Worm (Caenorhabditis elegans): Measurements from ENCODE around the gene rfk-1.

Gene rfk-1

DNA sequence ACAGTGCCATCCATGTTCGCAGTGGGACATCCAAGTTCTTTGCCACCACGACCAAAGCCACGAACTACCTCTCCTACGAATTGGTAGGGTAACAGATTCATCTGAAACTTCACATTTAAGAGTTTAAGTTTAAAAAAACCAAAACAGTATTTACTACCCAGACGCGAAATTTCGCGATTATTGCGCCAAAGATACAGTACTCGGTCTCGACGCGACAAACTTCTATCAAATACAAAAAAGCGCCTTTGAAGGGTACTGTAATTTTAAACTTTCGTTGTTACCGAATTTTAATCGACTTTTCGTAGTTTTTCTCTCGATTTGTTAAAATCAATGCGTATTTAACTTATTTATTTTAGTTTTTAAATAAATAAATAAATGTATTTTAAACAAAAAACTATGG, at the start of gene rfk-1:
rfk-1 (minus strand) TSS at position 101 of the 400 bp plus-strand sequence.
- TF ChIP-seq cnd-1 (tag; optimal IDR thresholded peaks at IDR 0.05) (no peak), nhr-237 (tag; optimal IDR thresholded peaks at IDR 0.05) (no peak), unc-120 (tag; optimal IDR thresholded peaks at IDR 0.05; ENCODE audit: poor library complexity, severe bottlenecking) (no peak), snpc-4 (tag; optimal IDR thresholded peaks at IDR 0.05) (no peak), mls-2 (tag; optimal IDR thresholded peaks at IDR 0.05) (no peak), ceh-43 (GFP tag; optimal IDR thresholded peaks at IDR 0.05) (no peak), lin-32 (GFP tag; optimal IDR thresholded peaks at IDR 0.05) (no peak)

DNA sequence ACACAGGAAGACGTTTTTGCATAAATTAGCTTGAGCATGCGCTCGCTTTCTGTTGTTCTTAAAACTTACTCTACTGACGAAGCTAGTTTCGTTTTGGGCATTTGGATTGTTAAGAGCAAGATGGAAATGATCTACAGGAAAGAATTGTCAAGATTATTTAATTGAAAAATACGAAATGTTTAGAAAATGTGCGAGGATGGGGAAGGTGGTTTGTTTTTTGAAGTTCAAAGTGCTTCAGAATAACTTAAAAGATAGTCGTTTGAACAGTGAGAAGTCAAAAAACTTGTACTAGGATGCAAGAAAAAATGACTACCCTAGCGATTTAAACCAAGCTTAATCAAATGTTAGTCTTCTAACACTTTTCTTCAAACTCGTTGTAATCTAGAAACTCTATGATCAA, 47.9 kb upstream of the rfk-1 start, which contains the start of gene srb-17:
srb-17 (minus strand) TSS at position 101 of the 400 bp plus-strand sequence.
- no peak for TF ChIP-seq mep-1 (tag; optimal IDR thresholded peaks at IDR 0.05)
- no peak for TF ChIP-seq blmp-1 (tag; optimal IDR thresholded peaks at IDR 0.05)
- TF ChIP-seq unc-62 (GFP tag; optimal IDR thresholded peaks at IDR 0.05), result no peak
- no peak for TF ChIP-seq tbx-8 (GFP tag; optimal IDR thresholded peaks at IDR 0.05)
- no peak for TF ChIP-seq nhr-2 (tag; optimal IDR thresholded peaks at IDR 0.05)
- no peak for TF ChIP-seq ztf-11 (tag; optimal IDR thresholded peaks at IDR 0.05)
- TF ChIP-seq ham-2 (GFP tag; optimal IDR thresholded peaks at IDR 0.05), result no peak
- no peak for TF ChIP-seq sem-2 (GFP tag; optimal IDR thresholded peaks at IDR 0.05)

DNA sequence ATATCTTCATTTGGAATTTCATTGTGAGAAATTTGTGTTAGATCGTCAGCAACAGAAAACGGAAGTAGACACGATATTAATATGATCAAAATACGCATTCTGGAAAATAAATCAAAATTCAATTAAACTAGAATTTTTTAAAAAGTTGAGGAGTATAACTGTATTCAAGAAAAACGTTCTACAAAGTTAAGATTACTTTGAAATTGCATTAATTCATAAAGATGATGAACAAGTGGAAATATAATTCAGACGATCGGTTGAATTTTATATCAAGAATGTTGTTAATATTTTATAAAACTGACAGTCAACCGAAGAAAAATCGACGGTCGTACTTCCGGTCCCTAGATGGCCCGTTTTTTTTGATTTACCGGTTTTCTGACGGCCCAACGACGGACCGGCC, 43.7 kb upstream of the rfk-1 start, which contains the start of gene F01D4.8:
F01D4.8 (minus strand) TSS at position 101 of the 400 bp plus-strand sequence.
- no peak for TF ChIP-seq ces-1 (GFP tag; optimal IDR thresholded peaks at IDR 0.05)
- no peak for TF ChIP-seq sptf-1 (tag; optimal IDR thresholded peaks at IDR 0.05)
- TF ChIP-seq unc-39 (tag; optimal IDR thresholded peaks at IDR 0.05), result no peak
- TF ChIP-seq nhr-2 (tag; optimal IDR thresholded peaks at IDR 0.05), result no peak
- no peak for TF ChIP-seq nhr-12 (tag; optimal IDR thresholded peaks at IDR 0.05)
- no peak for TF ChIP-seq zip-8 (tag; optimal IDR thresholded peaks at IDR 0.05)
- TF ChIP-seq ztf-11 (tag; optimal IDR thresholded peaks at IDR 0.05), result no peak
- TF ChIP-seq ham-2 (GFP tag; optimal IDR thresholded peaks at IDR 0.05), result no peak

DNA sequence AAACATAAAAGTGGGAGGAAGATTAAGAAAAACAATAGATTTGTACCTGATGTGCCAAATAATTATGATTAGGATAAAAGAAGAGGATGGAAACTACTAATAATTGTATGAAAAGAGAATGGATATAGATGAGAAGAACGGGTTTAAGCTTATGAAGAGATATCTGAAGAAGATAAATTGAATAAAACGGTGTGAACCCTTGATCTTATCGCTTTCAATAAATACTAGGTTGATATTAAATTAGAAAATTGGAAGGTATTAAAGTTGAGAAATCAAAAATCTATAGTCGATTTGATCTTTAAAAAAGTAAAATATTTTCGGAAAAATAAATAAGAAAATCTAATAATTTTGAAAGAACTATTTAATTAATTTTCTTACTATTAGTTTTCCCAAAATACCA, 40.5 kb upstream of the rfk-1 start, which contains the start of gene F13B12.4:
F13B12.4 (minus strand) TSS at position 101 of the 400 bp plus-strand sequence.
- TF ChIP-seq ces-1 (GFP tag; optimal IDR thresholded peaks at IDR 0.05), result no peak
- no peak for TF ChIP-seq flh-1 (GFP tag; optimal IDR thresholded peaks at IDR 0.05)
- no peak for TF ChIP-seq elt-1 (tag; optimal IDR thresholded peaks at IDR 0.05; ENCODE audit: borderline replicate concordance, insufficient read depth)
- no peak for TF ChIP-seq hlh-1 (tag; optimal IDR thresholded peaks at IDR 0.05)

DNA sequence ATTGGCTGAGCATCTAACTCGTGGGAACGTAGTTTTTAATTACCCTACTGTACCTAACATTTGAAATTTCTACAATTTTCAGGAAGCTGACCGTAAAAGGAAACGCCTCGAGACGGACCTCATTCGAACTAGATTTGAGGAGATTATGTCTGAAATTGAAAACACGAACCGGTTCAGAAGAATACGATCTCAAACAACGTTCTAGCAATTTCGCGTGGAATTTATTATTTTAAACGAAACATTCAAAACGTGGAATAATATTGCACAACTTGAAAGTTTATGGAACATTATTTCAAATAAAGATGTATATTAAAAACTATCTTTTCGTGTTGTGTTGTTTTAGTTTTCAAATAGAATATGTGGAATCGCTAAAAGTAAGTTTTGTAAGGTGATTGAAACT, 34.2 kb upstream of the rfk-1 start, which contains the start of gene F13B12.7:
F13B12.7 (plus strand) TSS at position 301 of the 400 bp plus-strand sequence.
- TF ChIP-seq sem-2 (GFP tag; optimal IDR thresholded peaks at IDR 0.05) (no peak), nhr-237 (tag; optimal IDR thresholded peaks at IDR 0.05) (no peak), cnd-1 (tag; optimal IDR thresholded peaks at IDR 0.05) (no peak), mep-1 (tag; optimal IDR thresholded peaks at IDR 0.05) (no peak), sptf-1 (tag; optimal IDR thresholded peaks at IDR 0.05) (no peak), drap-1 (GFP tag; optimal IDR thresholded peaks at IDR 0.05) (no peak), lin-13 (tag; optimal IDR thresholded peaks at IDR 0.05) (no peak), unc-62 (GFP tag; optimal IDR thresholded peaks at IDR 0.05) (no peak), ztf-11 (tag; optimal IDR thresholded peaks at IDR 0.05) (no peak)

DNA sequence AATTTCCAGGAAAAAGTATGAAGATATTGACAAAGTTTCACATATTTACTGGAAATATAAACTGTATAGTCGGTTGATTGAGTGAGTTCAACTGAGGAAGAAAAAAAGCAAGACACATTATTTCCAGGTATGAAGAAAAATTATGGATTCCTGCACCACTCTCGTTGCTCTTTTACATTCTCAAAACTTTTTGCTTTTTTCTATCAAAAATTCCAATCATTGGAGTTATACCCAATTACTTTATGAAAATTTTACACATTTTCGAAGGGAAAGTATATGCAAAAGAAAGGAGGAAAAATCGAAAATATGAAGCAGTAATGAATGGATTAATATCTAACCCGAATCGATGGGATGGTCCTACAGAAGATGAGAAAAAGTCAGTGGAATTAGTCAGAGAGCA, 33.6 kb upstream of the rfk-1 start:
- TF ChIP-seq ces-1 (GFP tag; optimal IDR thresholded peaks at IDR 0.05) (no peak), unc-120 (tag; optimal IDR thresholded peaks at IDR 0.05; ENCODE audit: poor library complexity, severe bottlenecking) (no peak), pha-4 (tag; optimal IDR thresholded peaks at IDR 0.05) (no peak), M03D4.4 (tag; optimal IDR thresholded peaks at IDR 0.05) (no peak), cnd-1 (tag; optimal IDR thresholded peaks at IDR 0.05) (no peak), drap-1 (GFP tag; optimal IDR thresholded peaks at IDR 0.05) (no peak), nhr-237 (tag; optimal IDR thresholded peaks at IDR 0.05) (no peak), ham-2 (GFP tag; optimal IDR thresholded peaks at IDR 0.05) (no peak), blmp-1 (tag; optimal IDR thresholded peaks at IDR 0.05) (no peak), hlh-1 (tag; optimal IDR thresholded peaks at IDR 0.05) (no peak), zip-8 (tag; optimal IDR thresholded peaks at IDR 0.05) (no peak), elt-1 (tag; optimal IDR thresholded peaks at IDR 0.05; ENCODE audit: borderline replicate concordance, insufficient read depth) (no peak), lsy-2 (tag; optimal IDR thresholded peaks at IDR 0.05) (no peak), flh-1 (GFP tag; optimal IDR thresholded peaks at IDR 0.05) (no peak), nhr-2 (tag; optimal IDR thresholded peaks at IDR 0.05) (no peak), mab-5 (tag; optimal IDR thresholded peaks at IDR 0.05) (no peak), mep-1 (tag; optimal IDR thresholded peaks at IDR 0.05) (no peak), lin-32 (GFP tag; optimal IDR thresholded peaks at IDR 0.05) (no peak), unc-62 (GFP tag; optimal IDR thresholded peaks at IDR 0.05) (no peak)

Measured in whole organism, mixed stage, embryonic.